Worm (Caenorhabditis elegans) whole organism, L4 larva: ENCODE measurements around the gene pfk-1.1.

ENCODE experiments used
- F37D6.2 ChIP-seq: sonication (generic microtip); optimal IDR thresholded peaks from 2 replicates; lab custom pipeline; 2016; ENCODE audit warnings: mild to moderate bottlenecking, missing genetic modification characterization, missing compliant biosample characterization
- F49E8.2 ChIP-seq: sonication (generic microtip); optimal IDR thresholded peaks from 2 replicates; lab custom pipeline; 2016; ENCODE audit warnings: missing compliant biosample characterization, mild to moderate bottlenecking, missing genetic modification characterization, borderline replicate concordance
- R02D3.7 ChIP-seq: fragments of 150-350 bp; sonication (generic microtip); optimal IDR thresholded peaks from 3 replicates; lab custom pipeline; 2014; ENCODE audit warnings: missing biosample characterization, missing genetic modification characterization
- T20F7.1 ChIP-seq: fragments of 200-800 bp; sonication (Bioruptor generic); optimal IDR thresholded peaks from 2 replicates; lab custom pipeline; 2018; ENCODE audit warnings: mild to moderate bottlenecking, missing genetic modification characterization, missing compliant biosample characterization
- T26A8.4 ChIP-seq: fragments of 200-800 bp; sonication (Bioruptor generic); IDR thresholded peaks from 2 replicates; pipeline ENCODE4 v1.3.6; 2022; ENCODE audit warnings: missing genetic modification characterization, missing compliant biosample characterization
- Y48G9A.11 ChIP-seq: fragments of 200-800 bp; sonication (Bioruptor generic); IDR thresholded peaks from 2 replicates; pipeline ENCODE4 v1.3.6; 2022; ENCODE audit warnings: missing genetic modification reagents, missing genetic modification characterization, missing compliant biosample characterization
- aha-1 ChIP-seq: fragments of 150-350 bp; peaks from one replicate; lab custom pipeline; 2014; ENCODE audit warnings: missing biosample characterization, missing genetic modification characterization
- aly-2 ChIP-seq: sonication (generic microtip); optimal IDR thresholded peaks from 2 replicates; lab custom pipeline; 2018; ENCODE audit warnings: missing biosample characterization, missing genetic modification characterization
- ama-1 ChIP-seq: fragments of 150-350 bp; optimal IDR thresholded peaks from 2 replicates; lab custom pipeline; 2014; ENCODE audit warnings: inconsistent platforms, mixed read lengths
- arid-1 ChIP-seq: fragments of 200-800 bp; sonication (Bioruptor generic); conservative IDR thresholded peaks from 2 replicates; pipeline ENCODE4 v1.3.6; 2022; ENCODE audit warnings: missing genetic modification reagents, missing genetic modification characterization, missing compliant biosample characterization
- ceh-28 ChIP-seq: fragments of 150-350 bp; optimal IDR thresholded peaks from 2 replicates; lab custom pipeline; 2014; ENCODE audit warnings: missing biosample characterization, missing genetic modification reagents, missing genetic modification characterization
- ceh-82 ChIP-seq: sonication (generic microtip); optimal IDR thresholded peaks from 2 replicates; lab custom pipeline; 2017; ENCODE audit warnings: missing biosample characterization, missing genetic modification characterization
- ces-1 ChIP-seq: fragments of 150-350 bp; sonication (generic microtip); optimal IDR thresholded peaks from 4 replicates; lab custom pipeline; 2014; ENCODE audit warnings: missing biosample characterization, missing genetic modification reagents, missing genetic modification characterization
- cey-2 ChIP-seq: sonication (generic microtip); optimal IDR thresholded peaks from 3 replicates; lab custom pipeline; 2017; ENCODE audit warnings: missing genetic modification characterization, mild to moderate bottlenecking, missing compliant biosample characterization, antibody characterized with exemption, borderline replicate concordance; ENCODE audit not compliant: insufficient read depth
- daf-16 ChIP-seq, 3 experiments: sonication (generic microtip); optimal IDR thresholded peaks; 2 replicates each; lab custom pipeline; 2016 to 2017; ENCODE audit warnings: missing genetic modification characterization in 3 of 3, missing genetic modification reagents in 3 of 3, mild to moderate bottlenecking in 2 of 3, missing compliant biosample characterization in 2 of 3, missing biosample characterization in 1 of 3, moderate library complexity in 1 of 3
- daf-19 ChIP-seq: fragments of 200-800 bp; sonication (Bioruptor generic); conservative IDR thresholded peaks from 2 replicates; pipeline ENCODE4 v1.3.6; 2022; ENCODE audit warnings: missing genetic modification characterization, missing compliant biosample characterization
- daf-8 ChIP-seq: fragments of 200-800 bp; sonication (Bioruptor generic); IDR thresholded peaks from 2 replicates; pipeline ENCODE4 v1.3.6; 2022; ENCODE audit warnings: missing genetic modification characterization, missing compliant biosample characterization
- dmd-6 ChIP-seq: fragments of 200-800 bp; sonication (Bioruptor generic); IDR thresholded peaks from 2 replicates; pipeline ENCODE4 v1.3.6; 2022; ENCODE audit warnings: missing genetic modification reagents, missing genetic modification characterization, missing compliant biosample characterization
- dmd-8 ChIP-seq: fragments of 200-800 bp; sonication (Bioruptor generic); IDR thresholded peaks from 2 replicates; pipeline ENCODE4 v1.3.6; 2022; ENCODE audit warnings: missing genetic modification characterization, missing compliant biosample characterization
- dmd-9 ChIP-seq: fragments of 200-800 bp; sonication (Bioruptor generic); IDR thresholded peaks from 2 replicates; pipeline ENCODE4 v1.3.6; 2022; ENCODE audit warnings: missing genetic modification reagents, missing genetic modification characterization, missing compliant biosample characterization
- duxl-1 ChIP-seq: sonication (generic microtip); optimal IDR thresholded peaks from 2 replicates; lab custom pipeline; 2016; ENCODE audit warnings: mild to moderate bottlenecking, missing genetic modification characterization, moderate library complexity, missing compliant biosample characterization; ENCODE audit not compliant: poor library complexity
- gei-8 ChIP-seq: fragments of 200-800 bp; sonication (Bioruptor generic); optimal IDR thresholded peaks from 2 replicates; lab custom pipeline; 2018; ENCODE audit warnings: mild to moderate bottlenecking, missing genetic modification characterization, missing compliant biosample characterization
- hif-1 ChIP-seq, 2 experiments: sonication (generic microtip); optimal IDR thresholded peaks; 2 replicates each; lab custom pipeline; 2016 to 2017; ENCODE audit warnings: missing compliant biosample characterization in 2 of 2, missing genetic modification characterization in 2 of 2, missing genetic modification reagents in 2 of 2, missing genotype in 2 of 2, mild to moderate bottlenecking in 1 of 2
- hlh-30 ChIP-seq: sonication (generic microtip); optimal IDR thresholded peaks from 2 replicates; lab custom pipeline; 2017; ENCODE audit warnings: antibody characterized with exemption, mild to moderate bottlenecking, missing genetic modification characterization, missing compliant biosample characterization; ENCODE audit not compliant: insufficient read depth
- lin-1 ChIP-seq: fragments of 200-800 bp; sonication (Bioruptor generic); IDR thresholded peaks from 2 replicates; pipeline ENCODE4 v1.3.6; 2022; ENCODE audit warnings: missing genetic modification reagents, missing genetic modification characterization, missing compliant biosample characterization
- lin-15B ChIP-seq: fragments of 150-350 bp; sonication (generic microtip); optimal IDR thresholded peaks from 3 replicates; lab custom pipeline; 2014; ENCODE audit warnings: missing biosample characterization, missing genetic modification characterization
- lin-38 ChIP-seq: fragments of 200-800 bp; sonication (Bioruptor generic); IDR thresholded peaks from 2 replicates; pipeline ENCODE4 v1.3.6; 2022; ENCODE audit warnings: missing genetic modification reagents, missing genetic modification characterization, missing compliant biosample characterization
- lsy-2 ChIP-seq, 2 experiments: fragments of 150-350 bp in 1 of 2; sonication (generic microtip) in 1 of 2; optimal IDR thresholded peaks; 2 replicates each; lab custom pipeline; 2014 to 2017; ENCODE audit warnings: missing biosample characterization in 2 of 2, missing genetic modification characterization in 2 of 2
- madf-5 ChIP-seq, 2 experiments: fragments of 200-800 bp; sonication (Bioruptor generic); IDR thresholded peaks; 2 replicates each; pipeline ENCODE4 v1.3.6; 2022; ENCODE audit warnings: missing compliant biosample characterization in 2 of 2, missing genetic modification characterization in 2 of 2
- madf-9 ChIP-seq: fragments of 200-800 bp; sonication (Bioruptor generic); conservative IDR thresholded peaks from 2 replicates; pipeline ENCODE4 v1.3.6; 2022; ENCODE audit warnings: missing genetic modification reagents, missing genetic modification characterization, missing compliant biosample characterization
- mdl-1 ChIP-seq, 2 experiments: fragments of 150-350 bp in 1 of 2; sonication (generic microtip) in 1 of 2; optimal IDR thresholded peaks; 2 replicates each; lab custom pipeline; 2014 to 2017; ENCODE audit warnings: missing biosample characterization in 2 of 2, missing genetic modification characterization in 2 of 2
- mes-2 ChIP-seq: sonication (generic microtip); optimal IDR thresholded peaks from 2 replicates; lab custom pipeline; 2016; ENCODE audit warnings: missing genotype, mild to moderate bottlenecking, missing genetic modification characterization, missing compliant biosample characterization; ENCODE audit not compliant: poor library complexity, severe bottlenecking
- mxl-2 ChIP-seq: fragments of 200-800 bp; sonication (Bioruptor generic); conservative IDR thresholded peaks from 2 replicates; pipeline ENCODE4 v1.3.6; 2022; ENCODE audit warnings: missing genetic modification reagents, missing genetic modification characterization, missing compliant biosample characterization
- mxl-3 ChIP-seq: fragments of 200-800 bp; sonication (Bioruptor generic); optimal IDR thresholded peaks from 2 replicates; lab custom pipeline; 2018; ENCODE audit warnings: mild to moderate bottlenecking, missing genetic modification characterization, missing compliant biosample characterization
- nhr-10 ChIP-seq: fragments of 150-350 bp; optimal IDR thresholded peaks from 2 replicates; lab custom pipeline; 2014; ENCODE audit warnings: missing biosample characterization, missing genetic modification characterization
- nhr-102 ChIP-seq: sonication (generic microtip); optimal IDR thresholded peaks from 2 replicates; lab custom pipeline; 2016; ENCODE audit warnings: mild to moderate bottlenecking, missing genetic modification characterization, moderate library complexity, missing compliant biosample characterization
- nhr-111 ChIP-seq: fragments of 200-800 bp; sonication (Bioruptor generic); optimal IDR thresholded peaks from 2 replicates; lab custom pipeline; 2018; ENCODE audit warnings: mild to moderate bottlenecking, missing genetic modification characterization, missing compliant biosample characterization
- nhr-237 ChIP-seq: sonication (generic microtip); optimal IDR thresholded peaks from 2 replicates; lab custom pipeline; 2017; ENCODE audit warnings: missing biosample characterization, missing genetic modification characterization
- nhr-28 ChIP-seq: fragments of 150-350 bp; optimal IDR thresholded peaks from 2 replicates; lab custom pipeline; 2014; ENCODE audit warnings: missing biosample characterization, missing genetic modification characterization
- nhr-41 ChIP-seq: fragments of 200-800 bp; sonication (Bioruptor generic); IDR thresholded peaks from 2 replicates; pipeline ENCODE4 v1.3.6; 2022; ENCODE audit warnings: missing genetic modification reagents, missing genetic modification characterization, missing compliant biosample characterization
- php-3 ChIP-seq: fragments of 200-800 bp; sonication (Bioruptor generic); IDR thresholded peaks from 2 replicates; pipeline ENCODE4 v1.3.6; 2022; ENCODE audit warnings: missing genetic modification reagents, missing genetic modification characterization, missing compliant biosample characterization
- saeg-2 ChIP-seq: fragments of 200-800 bp; sonication (Bioruptor generic); IDR thresholded peaks from 2 replicates; pipeline ENCODE4 v1.3.6; 2022; ENCODE audit warnings: missing genetic modification reagents, missing genetic modification characterization, missing compliant biosample characterization
- snpc-1.2 ChIP-seq: fragments of 200-800 bp; sonication (Bioruptor generic); IDR thresholded peaks from 2 replicates; pipeline ENCODE4 v1.3.6; 2022; ENCODE audit warnings: missing genetic modification reagents, missing genetic modification characterization, missing compliant biosample characterization
- spr-1 ChIP-seq: sonication (generic microtip); optimal IDR thresholded peaks from 2 replicates; lab custom pipeline; 2016; ENCODE audit warnings: mild to moderate bottlenecking, missing genetic modification characterization, missing compliant biosample characterization
- vab-7 ChIP-seq: fragments of 200-800 bp; sonication (Bioruptor generic); IDR thresholded peaks from 2 replicates; pipeline ENCODE4 v1.3.6; 2022; ENCODE audit warnings: missing genetic modification reagents, missing genetic modification characterization, missing compliant biosample characterization
- zag-1 ChIP-seq: fragments of 150-350 bp; optimal IDR thresholded peaks from 2 replicates; lab custom pipeline; 2014; ENCODE audit warnings: missing biosample characterization, missing genetic modification characterization
- zfp-3 ChIP-seq: fragments of 200-800 bp; sonication (Bioruptor generic); conservative IDR thresholded peaks from 2 replicates; pipeline ENCODE4 v1.3.6; 2022; ENCODE audit warnings: missing genetic modification reagents, missing genetic modification characterization, missing compliant biosample characterization
- ztf-11 ChIP-seq: fragments of 150-350 bp; optimal IDR thresholded peaks from 2 replicates; lab custom pipeline; 2014; ENCODE audit warnings: missing biosample characterization, missing genetic modification characterization
- ztf-7 ChIP-seq: fragments of 150-350 bp; optimal IDR thresholded peaks from 2 replicates; lab custom pipeline; 2014; ENCODE audit warnings: missing biosample characterization, missing genetic modification characterization

The pfk-1.1 gene

ce11 chrX:2971542-2971988, 30.9 kb downstream of the pfk-1.1 start (continued):
- TF ChIP-seq R02D3.7 (tag; lab: Kevin White, UChicago): no peak
- TF ChIP-seq mxl-3 (GFP tag; lab: Kevin White, UChicago): peak; percentile 60
- TF ChIP-seq nhr-10: peak; percentile 90
- TF ChIP-seq Y48G9A.11 (GFP tag; lab: Robert Waterston, UW): no peak
- peak; percentile 26; the same call in 1 of the 2 replicates for TF ChIP-seq arid-1
- TF ChIP-seq T26A8.4: peak; percentile 70
- TF ChIP-seq lin-1 (GFP tag; lab: Robert Waterston, UW): peak; percentile 74; the same call in 1 of the 2 replicates
- peak; percentile 8 for TF ChIP-seq ces-1 (GFP tag; lab: Kevin White, UChicago)
- no peak for TF ChIP-seq saeg-2
- TF ChIP-seq nhr-102: peak; percentile 58
- peak; percentile 70 for TF ChIP-seq mes-2 (tag; lab: Kevin White, UChicago)
- peak; percentile 88 to 94 for TF ChIP-seq mdl-1 (tag; optimal IDR thresholded peaks at IDR 0.05; lab: Kevin White, UChicago)
- TF ChIP-seq vab-7 (GFP tag; lab: Robert Waterston, UW): no peak
- peak; percentile 54; the same call in 1 of the 2 replicates for TF ChIP-seq madf-9 (GFP tag; lab: Robert Waterston, UW)
- peak; percentile 73 for TF ChIP-seq ceh-28
- no peak for TF ChIP-seq aly-2 (tag; lab: Kevin White, UChicago)
- no peak for TF ChIP-seq ztf-7 (tag; lab: Kevin White, UChicago)
- no peak for TF ChIP-seq lin-15B (tag; lab: Kevin White, UChicago)
- no peak for TF ChIP-seq ama-1 (lab: Kevin White, UChicago)
- no peak for TF ChIP-seq ceh-82 (tag; lab: Kevin White, UChicago)
- TF ChIP-seq spr-1 (tag; lab: Kevin White, UChicago): peak; percentile 34
- peak; percentile 100 for TF ChIP-seq hlh-30 (tag; lab: Kevin White, UChicago)
- peak; percentile 99 for TF ChIP-seq aha-1
- TF ChIP-seq T20F7.1 (GFP tag; lab: Kevin White, UChicago): peak; percentile 63
- TF ChIP-seq gei-8 (GFP tag; lab: Kevin White, UChicago): peak; percentile 52
- peak; percentile 88 to 98 for TF ChIP-seq daf-16 (GFP tag; optimal IDR thresholded peaks at IDR 0.05; lab: Kevin White, UChicago)
- TF ChIP-seq daf-16 (tag; optimal IDR thresholded peaks at IDR 0.05; lab: Kevin White, UChicago): peak; percentile 95
- 0 out of 2 replicates have a peak, but pooled peaks have one; percentile 52 for TF ChIP-seq mxl-2
- TF ChIP-seq lin-38 (GFP tag; lab: Robert Waterston, UW): peak; percentile 40
- TF ChIP-seq zag-1 (tag; lab: Kevin White, UChicago): no peak
- TF ChIP-seq nhr-237 (tag; lab: Kevin White, UChicago): no peak
- TF ChIP-seq F37D6.2 (tag; lab: Kevin White, UChicago): peak; percentile 58
- TF ChIP-seq zfp-3 (GFP tag; lab: Robert Waterston, UW): peak; percentile 76
- no peak for TF ChIP-seq dmd-8 (GFP tag; lab: Robert Waterston, UW)
- 0 out of 2 replicates have a peak, but pooled peaks have one; percentile 50 for TF ChIP-seq nhr-41 (GFP tag; lab: Robert Waterston, UW)
- TF ChIP-seq dmd-6: peak; percentile 92
- TF ChIP-seq daf-8 (GFP tag; lab: Robert Waterston, UW): no peak
- peak; percentile 43 to 83 for TF ChIP-seq hif-1 (tag; optimal IDR thresholded peaks at IDR 0.05; lab: Kevin White, UChicago)
- peak; percentile 67; the same call in 1 of the 2 replicates for TF ChIP-seq php-3
- TF ChIP-seq duxl-1: no peak
- peak; percentile 82 to 84 for TF ChIP-seq lsy-2 (tag; optimal IDR thresholded peaks at IDR 0.05; lab: Kevin White, UChicago)
- no peak for TF ChIP-seq ztf-11
- TF ChIP-seq nhr-28: peak; percentile 85
- peak in 1 of 2 experiments; percentile 49; a peak in 1 of 4 replicates for TF ChIP-seq madf-5 (GFP tag; IDR thresholded peaks at IDR 0.05; lab: Robert Waterston, UW)
- TF ChIP-seq daf-19 (GFP tag; lab: Robert Waterston, UW): no peak
- no peak for TF ChIP-seq cey-2 (tag; lab: Kevin White, UChicago)
- TF ChIP-seq snpc-1.2: 0 out of 2 replicates have a peak, but pooled peaks have one; percentile 19
- no peak for TF ChIP-seq nhr-111 (GFP tag; lab: Kevin White, UChicago)
- no peak for TF ChIP-seq F49E8.2 (tag; lab: Kevin White, UChicago)
- no peak for TF ChIP-seq dmd-9 (GFP tag; lab: Robert Waterston, UW)
